Worm (Caenorhabditis elegans): ENCODE results near the gene Y53F4B.26.
"Not testable (repeated sequence)": the region's sequence is repeated elsewhere in the genome, so short reads cannot be mapped to it uniquely, and the experiment has no call there.

Gene Y53F4B.26

ce11 chrII:15140881-15141280 is at the start of gene Y53F4B.26:
Y53F4B.26 (minus strand) TSS chrII:15140981.
- not testable (repeated sequence) for TF ChIP-seq unc-62 (GFP tag; optimal IDR thresholded peaks at IDR 0.05)

DNA sequence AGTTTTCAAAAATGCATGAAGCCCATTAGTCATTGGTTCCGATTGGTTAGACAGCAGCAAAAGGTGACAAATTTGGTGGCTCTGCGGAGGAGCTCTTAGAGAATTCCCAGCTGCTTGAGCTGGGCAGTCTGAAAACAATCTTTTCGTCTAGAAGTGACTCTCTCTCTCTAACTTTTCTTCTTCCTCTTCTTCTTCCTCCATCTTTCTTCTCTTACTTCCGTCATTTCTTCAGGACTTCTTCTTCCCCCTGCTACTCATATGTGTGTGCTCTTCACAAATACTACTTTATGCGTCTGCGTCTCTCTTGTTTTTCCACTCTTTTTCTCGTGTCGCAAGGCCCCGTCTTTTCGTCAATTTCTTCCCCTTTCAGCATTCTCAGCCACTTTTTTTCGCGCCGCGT is 49.2 kb upstream of the Y53F4B.26 start:
- TF ChIP-seq unc-62 (GFP tag; optimal IDR thresholded peaks at IDR 0.05), result no peak

ce11 chrII:15185289-15185688 is 44.5 kb upstream of the Y53F4B.26 start, which contains the start of gene gst-35:
gst-35 (minus strand) TSS chrII:15185389.
- TF ChIP-seq unc-62 (GFP tag; optimal IDR thresholded peaks at IDR 0.05), result no peak

DNA sequence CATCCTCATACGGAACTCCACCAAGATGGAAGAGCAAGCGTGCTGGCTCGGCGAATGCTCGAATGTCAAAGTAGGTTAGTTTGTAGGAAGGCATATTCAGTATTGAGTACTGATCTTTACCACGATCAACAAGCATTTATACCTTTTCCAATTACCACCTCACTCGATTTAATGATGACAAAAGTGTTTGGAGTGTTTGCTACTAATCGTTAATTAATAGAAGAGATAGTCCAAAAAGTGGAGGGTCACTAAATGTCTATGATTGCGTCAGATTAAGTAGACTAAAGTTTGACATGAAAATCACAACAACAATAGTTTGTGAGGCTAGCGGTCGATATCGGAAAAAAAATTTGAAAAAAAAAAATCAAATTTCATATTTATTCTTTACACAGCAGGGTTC is 42.4 kb upstream of the Y53F4B.26 start, which contains the start of gene gst-34:
Gene gst-34 (minus strand): TSS at position 101 of the 400 bp plus-strand sequence.
- no peak for TF ChIP-seq unc-62 (GFP tag; optimal IDR thresholded peaks at IDR 0.05)

DNA sequence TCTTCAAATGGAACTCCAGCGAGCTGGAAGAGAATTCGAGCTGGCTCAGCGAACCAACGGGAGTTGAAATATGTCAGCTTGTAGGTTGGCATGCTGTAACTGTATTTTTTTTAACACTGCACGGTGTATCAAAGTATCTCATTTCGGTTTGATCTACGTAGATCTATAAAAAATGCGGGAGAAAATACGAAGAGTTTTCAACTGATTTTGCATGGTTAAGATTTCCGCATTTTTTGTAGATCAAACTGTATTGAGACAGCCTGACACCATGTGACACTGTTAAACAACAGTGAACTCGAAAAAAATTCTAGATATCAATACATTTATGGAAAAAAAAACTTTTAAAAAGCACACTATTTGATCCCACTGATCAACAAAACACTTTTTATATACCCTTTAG is 37.7 kb upstream of the Y53F4B.26 start, which contains the start of gene gst-32:
Gene gst-32 (minus strand): TSS at position 101 of the 400 bp plus-strand sequence.
- TF ChIP-seq unc-62 (GFP tag; optimal IDR thresholded peaks at IDR 0.05), result no peak

DNA sequence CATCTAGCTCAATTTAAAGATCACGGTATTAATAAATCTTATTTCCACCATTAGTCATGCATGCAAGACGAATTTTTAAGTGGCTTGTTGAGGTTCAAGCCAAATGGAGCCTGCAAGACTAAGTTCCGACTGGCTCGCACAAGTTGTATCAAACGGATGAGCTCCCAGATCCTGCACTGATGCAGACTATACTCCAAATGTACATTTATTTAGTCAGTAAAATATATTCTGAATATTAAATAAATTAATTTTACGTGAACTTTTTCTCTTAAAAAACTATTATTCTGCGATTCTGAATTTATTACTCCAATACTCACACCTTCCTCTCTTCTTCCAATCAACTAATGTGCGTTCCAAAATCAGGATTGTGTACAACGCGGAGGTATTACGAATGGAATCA is 34.9 kb upstream of the Y53F4B.26 start, which contains the start of gene Y53F4B.36:
Gene Y53F4B.36 (plus strand): TSS at position 301 of the 400 bp plus-strand sequence.
- no peak for TF ChIP-seq unc-62 (GFP tag; optimal IDR thresholded peaks at IDR 0.05)

DNA sequence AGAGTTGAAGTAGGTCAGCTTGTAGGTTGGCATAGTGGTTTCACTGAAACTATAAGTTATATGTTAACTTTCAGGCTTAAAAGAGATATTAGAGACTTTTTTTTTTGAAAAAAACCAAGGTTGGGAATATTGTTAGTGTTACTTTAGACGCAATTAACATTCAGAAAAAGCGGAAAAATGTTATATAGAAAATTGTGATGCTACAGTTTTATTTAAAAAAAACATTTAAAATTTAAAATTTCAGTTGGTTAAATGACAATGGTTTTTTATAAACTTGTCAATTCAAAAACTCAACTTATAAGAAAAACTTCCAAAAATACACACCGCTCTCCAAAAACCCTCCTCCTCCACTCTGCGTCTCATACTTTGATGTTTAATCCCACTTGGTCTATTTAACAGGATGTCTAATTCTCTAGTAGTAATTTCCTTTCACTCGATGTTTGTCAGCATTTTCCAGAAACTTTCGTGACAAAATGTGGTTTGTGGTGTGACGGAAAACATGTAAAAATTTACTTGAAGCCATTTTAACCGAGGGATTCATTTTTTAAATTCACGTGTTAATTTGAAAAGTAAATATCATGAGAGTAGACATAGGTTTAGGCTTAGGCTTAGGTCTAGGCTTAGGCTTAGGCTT is 34.3 kb upstream of the Y53F4B.26 start, which contains the start of gene gst-31:
Gene gst-31 (minus strand): TSS at position 51 of the 634 bp plus-strand sequence.
- TF ChIP-seq unc-62 (GFP tag; optimal IDR thresholded peaks at IDR 0.05), result no peak

ce11 chrII:15173174-15173573 is 32.4 kb upstream of the Y53F4B.26 start:
- TF ChIP-seq unc-62 (GFP tag; optimal IDR thresholded peaks at IDR 0.05), result no peak

- not testable (repeated sequence) for TF ChIP-seq unc-62 (GFP tag; optimal IDR thresholded peaks at IDR 0.05)
Observed at ce11 chrII:15171816-15172215, 31.0 kb upstream of the Y53F4B.26 start, which contains the start of gene gst-39. gst-39 (minus strand) TSS chrII:15171916.

DNA sequence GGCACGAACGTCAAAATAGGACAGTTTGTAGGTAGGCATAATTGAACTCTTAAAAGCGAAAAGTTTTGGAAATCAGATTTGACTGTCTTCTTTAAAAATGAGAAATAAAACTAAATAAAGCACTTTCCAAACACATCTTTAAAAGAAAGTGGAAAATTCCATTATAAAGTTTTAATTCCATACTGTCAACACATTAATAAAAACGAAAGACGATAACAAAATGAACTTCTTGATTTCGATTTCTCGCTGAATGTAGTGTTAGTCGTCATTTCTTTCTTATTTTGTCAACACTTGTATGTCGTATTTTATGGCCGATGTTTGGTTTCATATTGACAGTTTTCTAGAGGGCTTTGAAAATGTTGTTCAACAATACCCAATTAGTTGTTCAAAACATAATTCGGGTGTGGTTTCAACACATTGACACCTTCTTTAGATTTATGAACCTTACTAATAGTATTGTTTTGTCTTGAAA is 29.1 kb upstream of the Y53F4B.26 start, which contains the start of gene gst-29:
Gene gst-29 (minus strand): TSS at position 51 of the 472 bp plus-strand sequence.
- TF ChIP-seq unc-62 (GFP tag; optimal IDR thresholded peaks at IDR 0.05), result no peak

DNA sequence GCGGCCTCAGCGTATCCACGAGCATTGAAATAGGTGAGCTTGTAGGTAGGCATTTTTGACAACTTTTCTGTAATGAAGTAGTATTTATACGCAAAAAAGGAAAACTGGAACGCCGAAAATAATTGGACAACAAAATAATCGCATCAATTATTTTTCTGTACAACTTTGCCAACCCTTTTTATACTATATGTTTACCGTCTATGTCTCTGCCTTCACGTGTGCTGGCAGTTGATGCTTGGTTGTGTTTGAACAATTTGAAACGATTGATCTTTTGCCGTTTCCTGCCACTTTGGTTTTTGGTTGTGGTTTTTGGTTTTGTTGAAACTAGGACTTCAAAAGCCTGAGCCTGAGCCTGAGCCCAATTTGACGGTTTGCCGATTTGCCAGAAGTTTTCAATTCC is 26.6 kb upstream of the Y53F4B.26 start, which contains the start of gene gst-28:
Gene gst-28 (minus strand): TSS at position 238 of the 400 bp plus-strand sequence.
- TF ChIP-seq unc-62 (GFP tag; optimal IDR thresholded peaks at IDR 0.05), result no peak

DNA sequence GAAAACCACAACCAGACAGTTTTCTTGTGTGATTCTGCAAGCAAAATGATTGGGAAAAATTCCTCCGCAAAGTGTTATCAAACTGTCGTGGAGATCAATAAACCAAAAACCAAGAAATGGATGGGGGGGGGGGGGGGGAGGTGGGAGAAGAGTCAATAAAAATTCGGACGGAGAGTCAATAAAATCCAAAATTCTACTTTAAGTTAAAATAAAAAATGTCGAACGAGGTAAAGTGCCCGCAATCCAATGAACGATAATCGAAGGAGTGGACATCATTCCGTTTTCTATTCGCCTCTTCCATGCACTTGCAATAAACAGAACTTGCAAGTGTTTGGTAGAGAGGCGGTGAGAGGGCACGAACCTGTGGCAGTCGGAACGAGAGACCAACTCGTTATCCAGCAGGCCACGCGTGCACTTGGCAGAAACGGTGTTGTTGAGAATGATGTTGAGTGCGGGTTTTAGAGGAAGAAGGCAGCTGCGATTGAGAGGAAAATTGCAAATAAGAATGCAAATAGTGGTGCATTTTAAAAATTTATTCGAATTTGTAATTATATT is 25.0 kb upstream of the Y53F4B.26 start, which contains the start of gene gst-27:
Gene gst-27 (minus strand): TSS at position 51 of the 555 bp plus-strand sequence.
- no peak for TF ChIP-seq unc-62 (GFP tag; optimal IDR thresholded peaks at IDR 0.05)

ce11 chrII:15164453-15164852 is 23.7 kb upstream of the Y53F4B.26 start, which contains the start of gene gst-26:
gst-26 (minus strand) TSS chrII:15164553.
- TF ChIP-seq unc-62 (GFP tag; optimal IDR thresholded peaks at IDR 0.05), result no peak

DNA sequence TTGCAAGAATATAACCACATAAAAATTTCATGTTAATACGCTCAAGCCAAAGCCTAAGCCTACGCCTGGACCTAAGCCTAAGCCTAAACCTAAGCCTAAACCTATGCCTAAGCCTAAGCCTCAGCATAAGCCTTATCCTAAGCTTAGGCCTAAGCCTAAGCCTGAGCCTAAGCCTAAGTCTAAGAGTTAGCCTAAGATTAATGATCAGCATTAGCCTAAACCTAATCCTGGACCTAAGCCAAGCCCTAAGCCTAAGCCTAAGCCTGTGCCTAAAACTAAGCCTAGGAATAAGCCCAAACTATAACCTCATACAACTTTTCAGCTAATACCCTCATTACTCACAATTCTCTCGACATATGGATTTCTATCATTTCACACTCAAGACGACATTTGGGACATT is 17.6 kb upstream of the Y53F4B.26 start:
- TF ChIP-seq unc-62 (GFP tag; optimal IDR thresholded peaks at IDR 0.05), result no peak

DNA sequence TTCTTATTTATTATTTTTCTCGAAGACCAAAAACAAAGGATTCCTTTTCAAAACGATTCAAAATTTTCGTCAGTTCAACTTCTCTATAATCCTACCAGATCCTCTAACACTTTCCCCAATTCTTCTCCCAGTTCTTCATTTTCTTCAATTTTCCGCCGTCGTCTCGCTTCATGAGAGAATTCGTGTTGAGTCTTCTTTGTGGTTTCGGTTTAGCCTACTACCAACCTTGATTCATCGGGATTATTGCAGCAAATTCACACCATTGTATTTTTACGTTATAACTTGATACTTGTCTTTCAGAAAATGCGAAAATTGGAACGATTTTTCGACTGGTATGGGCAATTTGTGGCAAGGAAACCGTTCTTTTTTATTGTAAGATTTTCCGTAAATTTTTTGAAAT is 17.1 kb upstream of the Y53F4B.26 start, which contains the start of gene ptr-20:
Gene ptr-20 (plus strand): TSS at position 301 of the 400 bp plus-strand sequence.
- no peak for TF ChIP-seq unc-62 (GFP tag; optimal IDR thresholded peaks at IDR 0.05)

DNA sequence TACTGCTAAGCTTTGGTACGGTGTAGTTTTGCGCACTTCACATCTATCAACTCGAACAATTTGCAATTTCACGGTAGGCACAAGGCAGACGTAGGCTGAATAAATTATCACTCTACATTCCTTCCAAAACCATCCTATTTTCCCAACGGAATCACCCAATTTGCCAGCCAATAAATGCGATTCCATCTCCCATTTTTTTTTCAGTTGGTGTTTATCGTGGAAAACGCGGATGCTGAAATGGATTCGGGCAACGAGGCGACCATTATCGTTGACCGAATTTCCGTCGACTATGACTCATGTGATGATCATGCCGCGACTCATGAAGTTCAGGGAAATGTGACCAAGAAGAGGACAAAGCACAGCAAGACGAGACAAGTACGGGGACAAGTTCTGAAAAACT is 7.7 kb upstream of the Y53F4B.26 start:
- no peak for TF ChIP-seq unc-62 (GFP tag; optimal IDR thresholded peaks at IDR 0.05)
